Worm (Caenorhabditis elegans) whole organism, L4/young adult: ENCODE data around the gene R02F2.10.

Experiments used
- W03F9.2 ChIP-seq: fragments of 150-350 bp; optimal IDR thresholded peaks from 2 replicates; lab custom pipeline; 2014; ENCODE audit warnings: missing biosample characterization, missing genetic modification characterization
- dao-5 ChIP-seq: sonication (generic microtip); optimal IDR thresholded peaks from 2 replicates; lab custom pipeline; 2016; ENCODE audit warnings: missing genotype, missing genetic modification characterization, moderate library complexity, missing compliant biosample characterization
- him-1 ChIP-seq: sonication (generic microtip); optimal IDR thresholded peaks from 2 replicates; lab custom pipeline; 2016; ENCODE audit warnings: missing genotype, missing genetic modification reagents, missing genetic modification characterization, missing compliant biosample characterization

- TF ChIP-seq dao-5 (tag; lab: Kevin White, UChicago) (no peak), W03F9.2 (tag; lab: Kevin White, UChicago) (no peak), him-1 (tag; lab: Kevin White, UChicago) (no peak)
Observed at ce11 chrIII:5472693-5473092, 5.4 kb upstream of the R02F2.10 start.
